Fruit fly (Drosophila melanogaster): ENCODE results near the gene Ppt1.

DNA sequence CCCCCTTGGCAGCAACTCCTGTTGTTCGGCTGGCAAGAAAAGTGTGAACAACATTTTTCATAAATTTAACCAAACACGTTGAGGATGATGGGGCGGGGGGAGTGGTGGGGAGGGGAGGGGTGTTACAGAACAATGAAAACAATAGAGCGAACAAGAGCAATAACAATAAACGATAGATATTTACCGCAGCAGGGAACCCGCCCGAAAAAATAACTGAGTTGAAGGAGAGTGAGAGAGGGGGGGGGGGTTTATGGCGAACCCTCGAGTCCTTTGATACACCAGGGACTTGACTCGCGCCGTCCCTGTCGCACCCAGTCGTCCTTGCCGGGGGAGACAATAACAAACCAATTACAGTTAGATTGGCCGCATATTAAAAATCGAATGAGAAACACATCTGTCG, 36.8 kb upstream of the Ppt1 start:
- no peak for TF ChIP-seq h (optimal IDR thresholded peaks at IDR 0.05)
- TF ChIP-seq insv (optimal IDR thresholded peaks at IDR 0.05): no peak

Measured in Kc167 (cell line).